Worm (Caenorhabditis elegans): ENCODE data around the gene pei-2.

The pei-2 gene

ce11 chrV:969005-969562 lies 54.2 kb downstream of the pei-2 start:
- TF ChIP-seq Y55F3AM.14 (GFP tag; optimal IDR thresholded peaks at IDR 0.05) (no peak), mab-5 (tag; optimal IDR thresholded peaks at IDR 0.05) (no peak), ztf-1 (GFP tag; conservative IDR thresholded peaks at IDR 0.05) (no peak), nhr-10 (tag; optimal IDR thresholded peaks at IDR 0.05) (no peak), elt-3 (tag; optimal IDR thresholded peaks at IDR 0.05) (no peak), nhr-25 (tag; optimal IDR thresholded peaks at IDR 0.05) (no peak)

All from whole organism, L2 larva.